Fruit fly (Drosophila melanogaster) whole organism, prepupa: Measurements from ENCODE around the gene mus312.

ENCODE experiments used
- CG10631 ChIP-seq: fragments of 200-800 bp; sonication (Bioruptor generic); optimal IDR thresholded peaks from 2 replicates; lab custom pipeline; 2016; ENCODE audit warnings: missing biosample characterization, missing genetic modification characterization
- CG10669 ChIP-seq: fragments of 200-800 bp; sonication (Bioruptor generic); optimal IDR thresholded peaks from 3 replicates; lab custom pipeline; 2018; ENCODE audit warnings: missing biosample characterization, mild to moderate bottlenecking, missing genetic modification characterization, moderate library complexity
- CG11902 ChIP-seq: fragments of 200-800 bp; sonication (Bioruptor generic); optimal IDR thresholded peaks from 3 replicates; lab custom pipeline; 2016; ENCODE audit warnings: missing biosample characterization, missing genetic modification characterization
- CG15336 ChIP-seq: fragments of 200-800 bp; sonication (Bioruptor generic); IDR thresholded peaks from 2 replicates; pipeline ENCODE4 v1.3.6; 2022; ENCODE audit warnings: missing biosample characterization, missing genetic modification characterization
- CG16779 ChIP-seq: fragments of 200-800 bp; sonication (Bioruptor generic); optimal IDR thresholded peaks from 3 replicates; lab custom pipeline; 2017; ENCODE audit warnings: missing biosample characterization, mild to moderate bottlenecking, missing genetic modification characterization
- CG31627 ChIP-seq: fragments of 200-800 bp; sonication (Bioruptor generic); optimal IDR thresholded peaks from 3 replicates; lab custom pipeline; 2016; ENCODE audit warnings: missing biosample characterization, missing genetic modification characterization
- CG6163 ChIP-seq: fragments of 200-800 bp; sonication (Bioruptor generic); IDR thresholded peaks from 3 replicates; pipeline ENCODE4 v1.3.6; 2022; ENCODE audit warnings: missing biosample characterization, missing genetic modification characterization
- CG6792 ChIP-seq: fragments of 200-800 bp; sonication (Bioruptor generic); optimal IDR thresholded peaks from 3 replicates; lab custom pipeline; 2016; ENCODE audit warnings: missing biosample characterization, missing genetic modification characterization
- CG7368 ChIP-seq: fragments of 200-800 bp; sonication (Bioruptor generic); optimal IDR thresholded peaks from 3 replicates; lab custom pipeline; 2016; ENCODE audit warnings: missing biosample characterization, missing genetic modification characterization
- CG8119 ChIP-seq: fragments of 200-800 bp; sonication (Bioruptor generic); IDR thresholded peaks from 3 replicates; pipeline ENCODE4 v1.3.6; 2022; ENCODE audit warnings: missing biosample characterization, missing genetic modification characterization
- CG8319 ChIP-seq: fragments of 200-800 bp; sonication (Bioruptor generic); optimal IDR thresholded peaks from 3 replicates; lab custom pipeline; 2016; ENCODE audit warnings: missing biosample characterization, missing genetic modification characterization
- CG8632 ChIP-seq: fragments of 200-800 bp; sonication (Bioruptor generic); optimal IDR thresholded peaks from 3 replicates; lab custom pipeline; 2016; ENCODE audit warnings: missing biosample characterization, missing genetic modification characterization
- CG9139 ChIP-seq: fragments of 200-800 bp; sonication (Bioruptor generic); optimal IDR thresholded peaks from 3 replicates; lab custom pipeline; 2017; ENCODE audit warnings: missing biosample characterization, mild to moderate bottlenecking, missing genetic modification characterization
- Eip75B ChIP-seq: fragments of 200-800 bp; sonication (Bioruptor generic); optimal IDR thresholded peaks from 3 replicates; lab custom pipeline; 2016; ENCODE audit warnings: missing biosample characterization, missing genetic modification characterization
- Eip78C ChIP-seq: fragments of 200-800 bp; sonication (Bioruptor generic); peaks from one replicate; lab custom pipeline; 2016; ENCODE audit warnings: missing biosample characterization, missing genetic modification characterization
- Ets21C ChIP-seq: fragments of 200-800 bp; sonication (Bioruptor generic); optimal IDR thresholded peaks from 3 replicates; lab custom pipeline; 2016; ENCODE audit warnings: missing biosample characterization, missing genetic modification characterization
- Gug ChIP-seq: fragments of 200-800 bp; sonication (Bioruptor generic); IDR thresholded peaks from 2 replicates; pipeline ENCODE4 v1.3.6; 2022; ENCODE audit warnings: missing biosample characterization, missing genetic modification characterization
- Hr38 ChIP-seq: sonication (Bioruptor generic); optimal IDR thresholded peaks from 2 replicates; lab custom pipeline; 2016; ENCODE audit warnings: missing biosample characterization, missing genetic modification characterization
- Lpt ChIP-seq: fragments of 200-800 bp; sonication (Bioruptor generic); optimal IDR thresholded peaks from 3 replicates; lab custom pipeline; 2016; ENCODE audit warnings: missing biosample characterization, missing genetic modification characterization
- OdsH ChIP-seq: fragments of 200-800 bp; sonication (Bioruptor generic); optimal IDR thresholded peaks from 3 replicates; lab custom pipeline; 2016; ENCODE audit warnings: missing biosample characterization, missing genetic modification characterization
- Smox ChIP-seq: fragments of 200-800 bp; sonication (Bioruptor generic); optimal IDR thresholded peaks from 3 replicates; lab custom pipeline; 2016; ENCODE audit warnings: missing biosample characterization, missing genetic modification characterization
- Sox14 ChIP-seq: fragments of 200-800 bp; sonication (Bioruptor generic); optimal IDR thresholded peaks from 3 replicates; lab custom pipeline; 2016; ENCODE audit warnings: missing biosample characterization, missing genetic modification characterization
- Sox15 ChIP-seq: fragments of 200-800 bp; sonication (Bioruptor generic); optimal IDR thresholded peaks from 3 replicates; lab custom pipeline; 2016; ENCODE audit warnings: missing biosample characterization, missing genetic modification characterization
- achi ChIP-seq: fragments of 200-800 bp; sonication (Bioruptor generic); optimal IDR thresholded peaks from 3 replicates; lab custom pipeline; 2016; ENCODE audit warnings: missing biosample characterization, missing genetic modification characterization
- acj6 ChIP-seq: fragments of 200-800 bp; sonication (Bioruptor generic); optimal IDR thresholded peaks from 3 replicates; lab custom pipeline; 2016; ENCODE audit warnings: missing biosample characterization, missing genetic modification characterization
- net ChIP-seq: fragments of 200-800 bp; sonication (Bioruptor generic); optimal IDR thresholded peaks from 3 replicates; lab custom pipeline; 2016; ENCODE audit warnings: missing biosample characterization, missing genetic modification characterization
- pdm3 ChIP-seq: fragments of 200-800 bp; sonication (Bioruptor generic); optimal IDR thresholded peaks from 3 replicates; lab custom pipeline; 2016; ENCODE audit warnings: missing biosample characterization, missing genetic modification characterization
- salr ChIP-seq, 2 experiments: fragments of 200-800 bp; sonication (Bioruptor generic); optimal IDR thresholded peaks; 3 replicates each; lab custom pipeline; 2016 to 2018; ENCODE audit warnings: missing biosample characterization in 2 of 2, missing genetic modification characterization in 2 of 2, mild to moderate bottlenecking in 1 of 2
- spab ChIP-seq: fragments of 200-800 bp; sonication (Bioruptor generic); optimal IDR thresholded peaks from 2 replicates; lab custom pipeline; 2017; ENCODE audit warnings: missing biosample characterization, mild to moderate bottlenecking, missing genetic modification characterization, missing genetic modification reagents
- ss ChIP-seq, 2 experiments: fragments of 200-800 bp; sonication (Bioruptor generic); optimal IDR thresholded peaks; 2 replicates in 1 of 2; 3 replicates in 1 of 2; lab custom pipeline; 2017 to 2018; ENCODE audit warnings: mild to moderate bottlenecking in 2 of 2, missing biosample characterization in 2 of 2, missing genetic modification characterization in 2 of 2, moderate library complexity in 1 of 2
- svp ChIP-seq: fragments of 200-800 bp; sonication (Bioruptor generic); peaks from one replicate; lab custom pipeline; 2016; ENCODE audit warnings: missing biosample characterization, missing genetic modification characterization
- vri ChIP-seq: fragments of 200-800 bp; sonication (Bioruptor generic); optimal IDR thresholded peaks from 3 replicates; lab custom pipeline; 2016; ENCODE audit warnings: missing biosample characterization, mild to moderate bottlenecking, missing genetic modification characterization

Gene mus312

DNA sequence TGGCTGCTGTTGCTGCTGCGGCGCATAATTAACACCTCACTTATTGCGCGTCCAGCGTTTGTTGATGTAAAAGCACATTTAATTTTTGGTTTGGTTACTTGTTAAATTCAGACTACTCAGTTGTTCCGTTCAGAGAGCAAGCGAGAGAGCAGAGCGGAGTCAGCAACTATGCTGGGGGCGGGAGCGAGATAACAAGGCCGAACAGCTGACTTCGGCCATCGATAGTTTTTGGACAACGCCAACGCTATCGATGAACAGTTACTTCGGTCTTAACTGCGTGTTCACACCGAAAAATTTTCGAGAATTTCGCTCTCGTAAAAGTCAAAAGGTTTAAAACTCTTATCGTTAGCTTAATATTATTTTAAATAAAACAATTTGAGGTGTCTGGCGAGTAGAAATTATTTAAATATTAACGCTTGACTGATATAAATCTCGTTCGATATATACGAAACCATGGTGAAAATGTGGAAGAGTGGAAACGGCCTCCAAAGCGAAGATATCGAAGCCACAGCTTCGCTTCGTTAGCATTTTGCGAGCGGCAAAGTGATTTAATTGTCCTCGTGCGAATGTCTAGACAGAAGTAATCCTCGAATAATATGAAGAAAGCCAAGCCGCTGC lies 52.5 kb downstream of the mus312 start, which contains the start of the genes SMSr and smid (continued):
- TF ChIP-seq CG10631 (GFP tag; lab: Kevin White, UChicago) (peak; percentile 55), CG16779 (tag; lab: Kevin White, UChicago) (no peak), acj6 (GFP tag; lab: Kevin White, UChicago) (peak; percentile 71), CG10669 (GFP tag; lab: Kevin White, UChicago) (no peak), Ets21C (GFP tag; lab: Kevin White, UChicago) (peak; percentile 57), ss (GFP tag; optimal IDR thresholded peaks at IDR 0.05; lab: Kevin White, UChicago) (peak in 1 of 2 experiments; percentile 4), CG6792 (GFP tag; lab: Kevin White, UChicago) (peak; percentile 56), CG6163 (GFP tag; lab: Robert Waterston, UW) (peak; percentile 41; the same call in 1 of the 3 replicates), Hr38 (no peak), spab (GFP tag; lab: Kevin White, UChicago) (no peak), OdsH (peak; percentile 70), salr (GFP tag; optimal IDR thresholded peaks at IDR 0.05; lab: Kevin White, UChicago) (peak in 1 of 2 experiments; percentile 68), CG8119 (GFP tag; lab: Robert Waterston, UW) (no peak), Eip78C (peak; percentile 79), vri (GFP tag; lab: Kevin White, UChicago) (no peak), Lpt (peak; percentile 46), svp (peak; percentile 86), achi (GFP tag; lab: Kevin White, UChicago) (peak; percentile 44), net (GFP tag; lab: Kevin White, UChicago) (peak; percentile 19), CG9139 (GFP tag; lab: Kevin White, UChicago) (no peak), CG11902 (GFP tag; lab: Kevin White, UChicago) (peak; percentile 33), CG8319 (GFP tag; lab: Kevin White, UChicago) (peak; percentile 7), pdm3 (peak; percentile 70), Gug (GFP tag; lab: Robert Waterston, UW) (peak; percentile 57; the same call in 1 of the 2 replicates), CG7368 (GFP tag; lab: Kevin White, UChicago) (no peak), CG31627 (GFP tag; lab: Kevin White, UChicago) (peak; percentile 70), Sox14 (peak; percentile 77), Eip75B (GFP tag; lab: Kevin White, UChicago) (peak; percentile 61), Smox (GFP tag; lab: Kevin White, UChicago) (no peak), CG8632 (GFP tag; lab: Kevin White, UChicago) (no peak), CG15336 (GFP tag; lab: Robert Waterston, UW) (peak; percentile 32; the same call in 1 of the 2 replicates), Sox15 (GFP tag; lab: Kevin White, UChicago) (peak; percentile 53)
